Worm (Caenorhabditis elegans): ENCODE data around the gene mrps-22.

The mrps-22 gene

ce11 chrII:10547311-10547710 is 35.1 kb upstream of the mrps-22 start (continued):
- TF ChIP-seq die-1 (tag; optimal IDR thresholded peaks at IDR 0.05) (no peak), pbrm-1 (GFP tag; IDR thresholded peaks at IDR 0.05) (peak; percentile 42; the same call in 1 of the 2 replicates), efl-1 (GFP tag; optimal IDR thresholded peaks at IDR 0.05) (no peak), nhr-80 (tag; optimal IDR thresholded peaks at IDR 0.05) (no peak), C17E4.6 (GFP tag; IDR thresholded peaks at IDR 0.05) (peak; percentile 6; the same call in 1 of the 2 replicates), dox-1 (GFP tag; IDR thresholded peaks at IDR 0.05) (peak; percentile 49), lin-54 (GFP tag; optimal IDR thresholded peaks at IDR 0.05) (no peak), repo-1 (tag; optimal IDR thresholded peaks at IDR 0.05) (no peak), nfya-2 (GFP tag; IDR thresholded peaks at IDR 0.05) (no peak), madf-6 (GFP tag; IDR thresholded peaks at IDR 0.05) (no peak), sdz-38 (tag; optimal IDR thresholded peaks at IDR 0.05) (no peak), nhr-120 (GFP tag; IDR thresholded peaks at IDR 0.05) (0 out of 2 replicates have a peak, but pooled peaks have one; percentile 23), B0261.1 (tag; optimal IDR thresholded peaks at IDR 0.05) (no peak), nfyb-1 (GFP tag; IDR thresholded peaks at IDR 0.05) (peak; percentile 70), ZK185.1 (tag; optimal IDR thresholded peaks at IDR 0.05; ENCODE audit: poor library complexity, severe bottlenecking) (no peak), ztf-28 (GFP tag; IDR thresholded peaks at IDR 0.05) (peak; percentile 66; the same call in 1 of the 2 replicates), ceh-58 (GFP tag; IDR thresholded peaks at IDR 0.05) (no peak), madf-10 (tag; optimal IDR thresholded peaks at IDR 0.05) (peak; percentile 5), pha-4 (tag; optimal IDR thresholded peaks at IDR 0.05) (no peak), ceh-100 (GFP tag; IDR thresholded peaks at IDR 0.05) (no peak), D2030.7 (GFP tag; IDR thresholded peaks at IDR 0.05) (no peak), attf-6 (GFP tag; IDR thresholded peaks at IDR 0.05) (no peak), F37B4.10 (GFP tag; IDR thresholded peaks at IDR 0.05) (no peak), F39B2.1 (GFP tag; IDR thresholded peaks at IDR 0.05) (peak; percentile 6; the same call in 1 of the 2 replicates), F57A8.1 (GFP tag; optimal IDR thresholded peaks at IDR 0.05) (no peak), ztf-26 (tag; optimal IDR thresholded peaks at IDR 0.05) (peak; percentile 80), hrde-1 (tag; optimal IDR thresholded peaks at IDR 0.05; ENCODE audit: borderline replicate concordance) (no peak), nhr-27 (tag; optimal IDR thresholded peaks at IDR 0.05) (no peak), nfya-1 (tag; optimal IDR thresholded peaks at IDR 0.05; ENCODE audit: borderline replicate concordance, insufficient read depth) (no peak), bed-1 (GFP tag; IDR thresholded peaks at IDR 0.05) (0 out of 2 replicates have a peak, but pooled peaks have one; percentile 11), ztf-6 (GFP tag; IDR thresholded peaks at IDR 0.05) (no peak), ceh-40 (GFP tag; IDR thresholded peaks at IDR 0.05) (no peak), B0336.3 (GFP tag; IDR thresholded peaks at IDR 0.05) (peak; percentile 66; the same call in 1 of the 2 replicates), lag-1 (GFP tag; IDR thresholded peaks at IDR 0.05) (no peak), T07F8.4 (tag; optimal IDR thresholded peaks at IDR 0.05) (peak; percentile 6), zfh-2 (GFP tag; conservative IDR thresholded peaks at IDR 0.05) (peak; percentile 95), cebp-2 (GFP tag; IDR thresholded peaks at IDR 0.05) (0 out of 2 replicates have a peak, but pooled peaks have one; percentile 82), let-607 (tag; optimal IDR thresholded peaks at IDR 0.05) (peak in 1 of 2 experiments; percentile 0), Y79H2A.3 (GFP tag; conservative IDR thresholded peaks at IDR 0.05) (no peak), mxl-1 (tag; optimal IDR thresholded peaks at IDR 0.05) (no peak), dpff-1 (tag; optimal IDR thresholded peaks at IDR 0.05) (peak; percentile 59), madf-8 (GFP tag; conservative IDR thresholded peaks at IDR 0.05) (no peak), atf-7 (tag; optimal IDR thresholded peaks at IDR 0.05) (peak; percentile 77), F22D6.2 (tag; optimal IDR thresholded peaks at IDR 0.05) (no peak), ets-4 (GFP tag; optimal IDR thresholded peaks at IDR 0.05) (no peak), Y67H2A.10 (GFP tag; conservative IDR thresholded peaks at IDR 0.05) (no peak; the same call in 1 of the 2 replicates), B0035.1 (tag; optimal IDR thresholded peaks at IDR 0.05) (no peak), F49E8.2 (tag; optimal IDR thresholded peaks at IDR 0.05; ENCODE audit: insufficient read depth) (no peak), rcor-1 (GFP tag; IDR thresholded peaks at IDR 0.05) (no peak)

Measured in whole organism, young adult.